Worm (Caenorhabditis elegans) whole organism, L4 larva: ENCODE measurements around the gene C45G9.12.

Experiments used
- ZK546.5 ChIP-seq, 2 experiments: sonication (generic microtip); optimal IDR thresholded peaks; 2 replicates each; lab custom pipeline; 2017; ENCODE audit warnings: missing biosample characterization in 2 of 2, missing genetic modification characterization in 2 of 2
- lin-39 ChIP-seq: fragments of 150-350 bp; optimal IDR thresholded peaks from 2 replicates; lab custom pipeline; 2014; ENCODE audit warnings: missing biosample characterization, missing genetic modification reagents, missing genetic modification characterization
- pha-4 ChIP-seq, 2 experiments: fragments of 150-350 bp in 1 of 2; fragments of 200-800 bp in 1 of 2; sonication (Bioruptor generic) in 1 of 2; IDR thresholded peaks in 1 of 2; optimal IDR thresholded peaks in 1 of 2; 2 replicates each; pipeline versions ENCODE4 v1.3.6 to Lab custom; 2014 to 2022; ENCODE audit warnings: missing genetic modification characterization in 2 of 2, missing genetic modification reagents in 2 of 2, missing biosample characterization in 1 of 2, missing compliant biosample characterization in 1 of 2

ce11 chrIII:5092345-5092744 is 20.9 kb upstream of the C45G9.12 start:
- TF ChIP-seq lin-39 (tag; lab: Kevin White, UChicago) = no peak
- no peak for TF ChIP-seq ZK546.5 (tag; optimal IDR thresholded peaks at IDR 0.05; lab: Kevin White, UChicago)
- no peak for TF ChIP-seq pha-4 (GFP tag; IDR thresholded peaks at IDR 0.05; lab: Robert Waterston, UW)
- TF ChIP-seq pha-4 (tag; optimal IDR thresholded peaks at IDR 0.05; lab: Kevin White, UChicago) = no peak
